Worm (Caenorhabditis elegans) whole organism, young adult: ENCODE measurements around the gene gck-1.

Source experiments
- B0336.3 ChIP-seq: fragments of 200-800 bp; sonication (Bioruptor generic); IDR thresholded peaks from 2 replicates; pipeline ENCODE4 v1.3.6; 2022; ENCODE audit warnings: missing genetic modification characterization, missing compliant biosample characterization
- F10E7.11 ChIP-seq: sonication (generic microtip); optimal IDR thresholded peaks from 2 replicates; lab custom pipeline; 2017; ENCODE audit warnings: mild to moderate bottlenecking, missing genetic modification characterization, moderate library complexity, missing compliant biosample characterization
- F22D6.2 ChIP-seq: sonication (generic microtip); optimal IDR thresholded peaks from 2 replicates; lab custom pipeline; 2016; ENCODE audit warnings: mild to moderate bottlenecking, missing genetic modification characterization, missing compliant biosample characterization
- F49E8.2 ChIP-seq: sonication (generic microtip); optimal IDR thresholded peaks from 3 replicates; lab custom pipeline; 2017; ENCODE audit warnings: missing genetic modification characterization, mild to moderate bottlenecking, missing compliant biosample characterization, antibody characterized with exemption, moderate library complexity; ENCODE audit not compliant: insufficient read depth
- K12H6.12 ChIP-seq: fragments of 200-800 bp; sonication (Bioruptor generic); optimal IDR thresholded peaks from 2 replicates; lab custom pipeline; 2018; ENCODE audit warnings: mild to moderate bottlenecking, missing genetic modification characterization, missing compliant biosample characterization
- Y79H2A.3 ChIP-seq: fragments of 200-800 bp; sonication (Bioruptor generic); conservative IDR thresholded peaks from 2 replicates; pipeline ENCODE4 v1.3.6; 2022; ENCODE audit warnings: missing genetic modification reagents, missing genetic modification characterization, missing compliant biosample characterization
- Y95B8A.8 ChIP-seq: fragments of 200-800 bp; sonication (Bioruptor generic); IDR thresholded peaks from 2 replicates; pipeline ENCODE4 v1.3.6; 2022; ENCODE audit warnings: missing genetic modification reagents, missing genetic modification characterization, missing compliant biosample characterization
- ZK185.1 ChIP-seq: sonication (generic microtip); optimal IDR thresholded peaks from 2 replicates; lab custom pipeline; 2016; ENCODE audit warnings: mild to moderate bottlenecking, missing genetic modification characterization, missing compliant biosample characterization; ENCODE audit not compliant: poor library complexity, severe bottlenecking
- aptf-3 ChIP-seq: fragments of 200-800 bp; sonication (Bioruptor generic); IDR thresholded peaks from 2 replicates; pipeline ENCODE4 v1.3.6; 2022; ENCODE audit warnings: missing genetic modification characterization, missing compliant biosample characterization
- atf-7 ChIP-seq: sonication (generic microtip); optimal IDR thresholded peaks from 2 replicates; lab custom pipeline; 2017; ENCODE audit warnings: mild to moderate bottlenecking, missing genetic modification characterization, missing compliant biosample characterization
- attf-6 ChIP-seq: fragments of 200-800 bp; sonication (Bioruptor generic); IDR thresholded peaks from 2 replicates; pipeline ENCODE4 v1.3.6; 2022; ENCODE audit warnings: missing genetic modification reagents, missing genetic modification characterization, missing compliant biosample characterization
- bed-1 ChIP-seq: fragments of 200-800 bp; sonication (Bioruptor generic); IDR thresholded peaks from 2 replicates; pipeline ENCODE4 v1.3.6; 2022; ENCODE audit warnings: missing genetic modification reagents, missing genetic modification characterization, missing compliant biosample characterization
- cebp-1 ChIP-seq, 2 experiments: fragments of 200-800 bp in 1 of 2; sonication (Bioruptor generic) in 1 of 2; sonication (generic microtip) in 1 of 2; IDR thresholded peaks in 1 of 2; optimal IDR thresholded peaks in 1 of 2; 2 replicates each; pipeline versions ENCODE4 v1.3.6 to Lab custom; 2017 to 2022; ENCODE audit warnings: missing compliant biosample characterization in 2 of 2, missing genetic modification characterization in 2 of 2, mild to moderate bottlenecking in 1 of 2, missing genetic modification reagents in 1 of 2, moderate library complexity in 1 of 2
- cebp-2 ChIP-seq: fragments of 200-800 bp; sonication (Bioruptor generic); IDR thresholded peaks from 2 replicates; pipeline ENCODE4 v1.3.6; 2022; ENCODE audit warnings: missing genetic modification characterization, missing compliant biosample characterization
- ceh-40 ChIP-seq: fragments of 200-800 bp; sonication (Bioruptor generic); IDR thresholded peaks from 2 replicates; pipeline ENCODE4 v1.3.6; 2022; ENCODE audit warnings: missing genetic modification characterization, missing compliant biosample characterization
- chd-7 ChIP-seq: sonication (generic microtip); optimal IDR thresholded peaks from 2 replicates; lab custom pipeline; 2016; ENCODE audit warnings: mild to moderate bottlenecking, missing genetic modification characterization, moderate library complexity, missing compliant biosample characterization
- dox-1 ChIP-seq: fragments of 200-800 bp; sonication (Bioruptor generic); IDR thresholded peaks from 2 replicates; pipeline ENCODE4 v1.3.6; 2022; ENCODE audit warnings: missing genetic modification reagents, missing genetic modification characterization, missing compliant biosample characterization
- dpl-1 ChIP-seq: fragments of 150-350 bp; optimal IDR thresholded peaks from 2 replicates; lab custom pipeline; 2014; ENCODE audit warnings: missing biosample characterization, missing genetic modification reagents, missing genetic modification characterization
- egrh-3 ChIP-seq: fragments of 200-800 bp; sonication (Bioruptor generic); IDR thresholded peaks from 2 replicates; pipeline ENCODE4 v1.3.6; 2022; ENCODE audit warnings: missing genetic modification reagents, missing genetic modification characterization, missing compliant biosample characterization
- ekl-4 ChIP-seq: fragments of 200-800 bp; sonication (Bioruptor generic); IDR thresholded peaks from 2 replicates; pipeline ENCODE4 v1.3.6; 2022; ENCODE audit warnings: missing genetic modification reagents, missing genetic modification characterization, missing compliant biosample characterization
- ets-4 ChIP-seq: fragments of 200-800 bp; sonication (Bioruptor generic); optimal IDR thresholded peaks from 2 replicates; lab custom pipeline; 2018; ENCODE audit warnings: mild to moderate bottlenecking, missing genetic modification characterization, missing compliant biosample characterization
- gei-17 ChIP-seq: fragments of 200-800 bp; sonication (Bioruptor generic); optimal IDR thresholded peaks from 2 replicates; lab custom pipeline; 2018; ENCODE audit warnings: mild to moderate bottlenecking, missing genetic modification characterization, missing compliant biosample characterization
- hlh-26 ChIP-seq: fragments of 200-800 bp; sonication (Bioruptor generic); conservative IDR thresholded peaks from 2 replicates; pipeline ENCODE4 v1.3.6; 2022; ENCODE audit warnings: missing genetic modification reagents, missing genetic modification characterization, missing compliant biosample characterization
- hmg-1.2 ChIP-seq: fragments of 200-800 bp; sonication (Bioruptor generic); IDR thresholded peaks from 2 replicates; pipeline ENCODE4 v1.3.6; 2022; ENCODE audit warnings: missing genetic modification reagents, missing genetic modification characterization, missing compliant biosample characterization
- let-607 ChIP-seq, 2 experiments: fragments of 200-800 bp in 1 of 2; sonication (Bioruptor generic) in 1 of 2; sonication (generic microtip) in 1 of 2; optimal IDR thresholded peaks; 2 replicates each; lab custom pipeline; 2016 to 2018; ENCODE audit warnings: mild to moderate bottlenecking in 2 of 2, missing compliant biosample characterization in 2 of 2, missing genetic modification characterization in 2 of 2, moderate library complexity in 2 of 2, missing genotype in 1 of 2
- lsy-27 ChIP-seq: sonication (generic microtip); optimal IDR thresholded peaks from 2 replicates; lab custom pipeline; 2017; ENCODE audit warnings: missing genetic modification characterization, mild to moderate bottlenecking, missing compliant biosample characterization, antibody characterized with exemption, missing genotype, borderline replicate concordance; ENCODE audit not compliant: insufficient read depth
- nfya-1 ChIP-seq: sonication (generic microtip); optimal IDR thresholded peaks from 2 replicates; lab custom pipeline; 2017; ENCODE audit warnings: antibody characterized with exemption, missing compliant biosample characterization, missing genetic modification characterization, borderline replicate concordance; ENCODE audit not compliant: insufficient read depth
- nhr-27 ChIP-seq: fragments of 200-800 bp; sonication (Bioruptor generic); optimal IDR thresholded peaks from 2 replicates; lab custom pipeline; 2018; ENCODE audit warnings: mild to moderate bottlenecking, missing genetic modification characterization, moderate library complexity, missing compliant biosample characterization
- rec-8 ChIP-seq, 2 experiments: sonication (generic microtip); optimal IDR thresholded peaks; 2 replicates each; lab custom pipeline; 2016; ENCODE audit warnings: mild to moderate bottlenecking in 2 of 2, missing genetic modification characterization in 2 of 2, missing genetic modification reagents in 2 of 2, missing genotype in 2 of 2, missing biosample characterization in 1 of 2, missing compliant biosample characterization in 1 of 2, moderate library complexity in 1 of 2
- repo-1 ChIP-seq: sonication (generic microtip); optimal IDR thresholded peaks from 2 replicates; lab custom pipeline; 2017; ENCODE audit warnings: mild to moderate bottlenecking, missing genetic modification characterization, missing compliant biosample characterization
- tlf-1 ChIP-seq: fragments of 200-800 bp; sonication (Bioruptor generic); optimal IDR thresholded peaks from 2 replicates; lab custom pipeline; 2018; ENCODE audit warnings: mild to moderate bottlenecking, missing genetic modification characterization, missing compliant biosample characterization
- unc-62 ChIP-seq: fragments of 150-350 bp; optimal IDR thresholded peaks from 2 replicates; lab custom pipeline; 2014; ENCODE audit warnings: missing biosample characterization, missing genetic modification reagents, missing genetic modification characterization
- xnd-1 ChIP-seq: sonication (generic microtip); optimal IDR thresholded peaks from 2 replicates; lab custom pipeline; 2016; ENCODE audit warnings: missing genotype, missing genetic modification reagents, missing genetic modification characterization, missing compliant biosample characterization
- zfh-2 ChIP-seq: fragments of 200-800 bp; sonication (Bioruptor generic); conservative IDR thresholded peaks from 2 replicates; pipeline ENCODE4 v1.3.6; 2022; ENCODE audit warnings: missing genetic modification reagents, missing genetic modification characterization, missing compliant biosample characterization
- ztf-26 ChIP-seq: sonication (generic microtip); optimal IDR thresholded peaks from 2 replicates; lab custom pipeline; 2017; ENCODE audit warnings: missing genetic modification characterization, missing compliant biosample characterization

gck-1 gene

DNA sequence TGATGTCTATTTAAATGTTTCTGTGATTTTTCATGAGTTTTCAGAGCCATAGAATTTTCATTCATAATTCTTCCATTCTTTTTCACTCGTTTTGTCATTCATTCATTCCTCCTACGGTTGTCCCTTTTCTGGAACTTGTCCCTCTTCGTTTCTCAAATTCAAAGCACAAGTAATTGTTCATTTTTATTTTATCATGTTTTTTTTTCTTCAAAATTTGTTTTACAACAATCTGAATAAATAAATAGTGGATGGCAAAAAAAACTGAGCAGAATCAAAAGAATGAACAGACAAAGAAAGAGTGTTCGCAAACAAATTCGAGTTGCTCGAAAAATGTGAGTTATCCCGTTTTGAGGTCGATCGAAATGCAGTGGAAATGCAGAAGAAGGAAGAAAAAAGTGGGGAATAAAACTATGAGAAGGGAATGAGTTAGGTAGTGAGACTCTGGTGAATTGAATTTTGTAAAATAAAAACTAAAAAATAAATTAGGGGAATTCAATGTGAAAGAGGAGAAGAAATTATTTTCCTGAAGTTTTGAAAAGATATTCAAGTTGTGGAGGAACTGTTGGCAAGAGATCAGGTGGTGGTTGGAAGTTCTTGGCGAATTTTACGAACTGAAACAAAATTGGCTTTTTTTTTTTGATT, 8.1 kb upstream of the gck-1 start (continued):
- TF ChIP-seq ets-4 (GFP tag; lab: Kevin White, UChicago) (no peak), Y79H2A.3 (GFP tag; lab: Robert Waterston, UW) (no peak), hlh-26 (GFP tag; lab: Robert Waterston, UW) (no peak), nfya-1 (tag; lab: Kevin White, UChicago) (no peak), F22D6.2 (tag; lab: Kevin White, UChicago) (peak; percentile 5), xnd-1 (tag; lab: Kevin White, UChicago) (no peak), tlf-1 (peak; percentile 51), F49E8.2 (tag; lab: Kevin White, UChicago) (no peak), rec-8 (tag; optimal IDR thresholded peaks at IDR 0.05; lab: Kevin White, UChicago) (no peak), let-607 (tag; optimal IDR thresholded peaks at IDR 0.05; lab: Kevin White, UChicago) (peak in 1 of 2 experiments; percentile 36), K12H6.12 (tag; lab: Kevin White, UChicago) (no peak), cebp-2 (GFP tag; lab: Robert Waterston, UW) (no peak), cebp-1 (GFP tag; IDR thresholded peaks at IDR 0.05; lab: Robert Waterston, UW) (no peak), cebp-1 (tag; optimal IDR thresholded peaks at IDR 0.05; lab: Kevin White, UChicago) (peak; percentile 43), ceh-40 (0 out of 2 replicates have a peak, but pooled peaks have one; percentile 5), lsy-27 (tag; lab: Kevin White, UChicago) (no peak), dox-1 (no peak), atf-7 (tag; lab: Kevin White, UChicago) (no peak), bed-1 (GFP tag; lab: Robert Waterston, UW) (no peak), ekl-4 (GFP tag; lab: Robert Waterston, UW) (0 out of 2 replicates have a peak, but pooled peaks have one; percentile 27), repo-1 (tag; lab: Kevin White, UChicago) (peak; percentile 67), B0336.3 (GFP tag; lab: Robert Waterston, UW) (peak; percentile 18; the same call in 1 of the 2 replicates), ztf-26 (tag; lab: Kevin White, UChicago) (peak; percentile 70), hmg-1.2 (GFP tag; lab: Robert Waterston, UW) (no peak), gei-17 (peak; percentile 59), ZK185.1 (tag; lab: Kevin White, UChicago) (peak; percentile 4), chd-7 (tag; lab: Kevin White, UChicago) (peak; percentile 48), nhr-27 (no peak)

ce11 chrV:8940419-8940818, 7.2 kb upstream of the gck-1 start:
- TF ChIP-seq zfh-2 (GFP tag; lab: Robert Waterston, UW) (peak; percentile 88), dpl-1 (GFP tag; lab: Kevin White, UChicago) (no peak), unc-62 (no peak), gei-17 (no peak), F10E7.11 (tag; lab: Kevin White, UChicago) (no peak), Y95B8A.8 (GFP tag; lab: Robert Waterston, UW) (no peak), aptf-3 (no peak), attf-6 (GFP tag; lab: Robert Waterston, UW) (no peak), nhr-27 (no peak), egrh-3 (peak; percentile 83), ceh-40 (no peak), K12H6.12 (tag; lab: Kevin White, UChicago) (no peak)
